Fruit fly (Drosophila melanogaster): Measurements from ENCODE around the gene cwo.

Gene cwo

dm6 chr3R:10357364-10357676 is 30.7 kb upstream of the cwo start:
- TF ChIP-seq Sin3A (optimal IDR thresholded peaks at IDR 0.05) (no peak), h (optimal IDR thresholded peaks at IDR 0.05) (no peak), insv (optimal IDR thresholded peaks at IDR 0.05) (no peak), Myc (optimal IDR thresholded peaks at IDR 0.05) (no peak), ttk (optimal IDR thresholded peaks at IDR 0.05) (no peak), psq (optimal IDR thresholded peaks at IDR 0.05) (no peak)

dm6 chr3R:10364287-10364686 is 23.8 kb upstream of the cwo start:
- no peak for TF ChIP-seq ttk (optimal IDR thresholded peaks at IDR 0.05)
- TF ChIP-seq psq (optimal IDR thresholded peaks at IDR 0.05) = no peak
- TF ChIP-seq insv (optimal IDR thresholded peaks at IDR 0.05) = no peak
- TF ChIP-seq h (optimal IDR thresholded peaks at IDR 0.05) = no peak

- TF ChIP-seq h (optimal IDR thresholded peaks at IDR 0.05) (no peak), insv (optimal IDR thresholded peaks at IDR 0.05) (no peak), Myc (optimal IDR thresholded peaks at IDR 0.05) (no peak), psq (optimal IDR thresholded peaks at IDR 0.05) (no peak), Sin3A (optimal IDR thresholded peaks at IDR 0.05) (no peak)
Measured at dm6 chr3R:10368251-10368650, 19.8 kb upstream of the cwo start.

dm6 chr3R:10369799-10370198 is 18.3 kb upstream of the cwo start:
- TF ChIP-seq psq (optimal IDR thresholded peaks at IDR 0.05) (no peak), h (optimal IDR thresholded peaks at IDR 0.05) (no peak)

dm6 chr3R:10370495-10370894 is 17.6 kb upstream of the cwo start:
- TF ChIP-seq Sin3A (optimal IDR thresholded peaks at IDR 0.05) (no peak), insv (optimal IDR thresholded peaks at IDR 0.05) (no peak), h (optimal IDR thresholded peaks at IDR 0.05) (no peak)

- TF ChIP-seq Sin3A (optimal IDR thresholded peaks at IDR 0.05) (no peak), insv (optimal IDR thresholded peaks at IDR 0.05) (no peak), Myc (optimal IDR thresholded peaks at IDR 0.05) (no peak), h (optimal IDR thresholded peaks at IDR 0.05) (no peak), ttk (optimal IDR thresholded peaks at IDR 0.05) (no peak), psq (optimal IDR thresholded peaks at IDR 0.05) (no peak)
Measured at dm6 chr3R:10377849-10378248, 10.2 kb upstream of the cwo start, which contains the start of gene Rfx. Gene Rfx, minus strand, starts transcription at chr3R:10378068.

dm6 chr3R:10378989-10379388 is 9.1 kb upstream of the cwo start:
- no peak for TF ChIP-seq Sin3A (optimal IDR thresholded peaks at IDR 0.05)
- no peak for TF ChIP-seq ttk (optimal IDR thresholded peaks at IDR 0.05)
- no peak for TF ChIP-seq insv (optimal IDR thresholded peaks at IDR 0.05)

- TF ChIP-seq insv (optimal IDR thresholded peaks at IDR 0.05) (no peak), h (optimal IDR thresholded peaks at IDR 0.05) (no peak), Myc (optimal IDR thresholded peaks at IDR 0.05) (no peak), ttk (optimal IDR thresholded peaks at IDR 0.05) (no peak), Sin3A (optimal IDR thresholded peaks at IDR 0.05) (no peak), psq (optimal IDR thresholded peaks at IDR 0.05) (no peak)
Measured at dm6 chr3R:10379409-10379808, 8.6 kb upstream of the cwo start.

dm6 chr3R:10380025-10380424 is 8.0 kb upstream of the cwo start:
- no peak for TF ChIP-seq h (optimal IDR thresholded peaks at IDR 0.05)
- TF ChIP-seq psq (optimal IDR thresholded peaks at IDR 0.05) = no peak
- no peak for TF ChIP-seq insv (optimal IDR thresholded peaks at IDR 0.05)
- no peak for TF ChIP-seq Myc (optimal IDR thresholded peaks at IDR 0.05)
- TF ChIP-seq Sin3A (optimal IDR thresholded peaks at IDR 0.05) = no peak
- no peak for TF ChIP-seq ttk (optimal IDR thresholded peaks at IDR 0.05)

dm6 chr3R:10389027-10389465 is 988 bp downstream of the cwo start:
- TF ChIP-seq h (optimal IDR thresholded peaks at IDR 0.05) (no peak), Myc (optimal IDR thresholded peaks at IDR 0.05) (no peak), ttk (optimal IDR thresholded peaks at IDR 0.05) (no peak), Sin3A (optimal IDR thresholded peaks at IDR 0.05) (no peak), psq (optimal IDR thresholded peaks at IDR 0.05) (no peak), insv (optimal IDR thresholded peaks at IDR 0.05) (no peak)

dm6 chr3R:10389877-10390468 is 1.9 kb downstream of the cwo start:
- no peak for TF ChIP-seq insv (optimal IDR thresholded peaks at IDR 0.05)
- no peak for TF ChIP-seq h (optimal IDR thresholded peaks at IDR 0.05)
- no peak for TF ChIP-seq Myc (optimal IDR thresholded peaks at IDR 0.05)

- no peak for TF ChIP-seq psq (optimal IDR thresholded peaks at IDR 0.05)
- no peak for TF ChIP-seq insv (optimal IDR thresholded peaks at IDR 0.05)
- TF ChIP-seq Myc (optimal IDR thresholded peaks at IDR 0.05) = no peak
- TF ChIP-seq Sin3A (optimal IDR thresholded peaks at IDR 0.05) = no peak
- TF ChIP-seq h (optimal IDR thresholded peaks at IDR 0.05) = no peak
- TF ChIP-seq ttk (optimal IDR thresholded peaks at IDR 0.05) = no peak
Measured at dm6 chr3R:10390914-10391377, 2.9 kb downstream of the cwo start.

- TF ChIP-seq psq (optimal IDR thresholded peaks at IDR 0.05) (no peak), Sin3A (optimal IDR thresholded peaks at IDR 0.05) (no peak), Myc (optimal IDR thresholded peaks at IDR 0.05) (no peak), insv (optimal IDR thresholded peaks at IDR 0.05) (no peak), h (optimal IDR thresholded peaks at IDR 0.05) (no peak), ttk (optimal IDR thresholded peaks at IDR 0.05) (no peak)
Measured at dm6 chr3R:10391863-10392538, 3.9 kb downstream of the cwo start.
